Worm (Caenorhabditis elegans) whole organism, young adult: Measurements from ENCODE around the gene F44E5.1.

Source experiments
- B0336.3 ChIP-seq: fragments of 200-800 bp; sonication (Bioruptor generic); IDR thresholded peaks from 2 replicates; pipeline ENCODE4 v1.3.6; 2022; ENCODE audit warnings: missing genetic modification characterization, missing compliant biosample characterization
- C06A6.2 ChIP-seq: fragments of 200-800 bp; sonication (Bioruptor generic); conservative IDR thresholded peaks from 2 replicates; pipeline ENCODE4 v1.3.6; 2022; ENCODE audit warnings: missing genetic modification characterization, missing compliant biosample characterization
- C17E4.6 ChIP-seq: fragments of 200-800 bp; sonication (Bioruptor generic); IDR thresholded peaks from 2 replicates; pipeline ENCODE4 v1.3.6; 2022; ENCODE audit warnings: missing genetic modification reagents, missing genetic modification characterization, missing compliant biosample characterization
- F33H1.4 ChIP-seq: fragments of 200-800 bp; sonication (Bioruptor generic); IDR thresholded peaks from 2 replicates; pipeline ENCODE4 v1.3.6; 2022; ENCODE audit warnings: missing genetic modification reagents, missing genetic modification characterization, missing compliant biosample characterization
- F39B2.1 ChIP-seq: fragments of 200-800 bp; sonication (Bioruptor generic); IDR thresholded peaks from 2 replicates; pipeline ENCODE4 v1.3.6; 2022; ENCODE audit warnings: missing genetic modification reagents, missing genetic modification characterization, missing compliant biosample characterization
- F49E8.2 ChIP-seq: sonication (generic microtip); optimal IDR thresholded peaks from 3 replicates; lab custom pipeline; 2017; ENCODE audit warnings: missing genetic modification characterization, mild to moderate bottlenecking, missing compliant biosample characterization, antibody characterized with exemption, moderate library complexity; ENCODE audit not compliant: insufficient read depth
- F57A8.1 ChIP-seq: fragments of 200-800 bp; sonication (Bioruptor generic); optimal IDR thresholded peaks from 2 replicates; lab custom pipeline; 2018; ENCODE audit warnings: mild to moderate bottlenecking, missing genetic modification characterization, moderate library complexity, missing compliant biosample characterization
- K12H6.12 ChIP-seq: fragments of 200-800 bp; sonication (Bioruptor generic); optimal IDR thresholded peaks from 2 replicates; lab custom pipeline; 2018; ENCODE audit warnings: mild to moderate bottlenecking, missing genetic modification characterization, missing compliant biosample characterization
- T26A5.8 ChIP-seq: sonication (generic microtip); optimal IDR thresholded peaks from 2 replicates; lab custom pipeline; 2016; ENCODE audit warnings: missing genetic modification characterization, missing compliant biosample characterization
- Y53G8AR.9 ChIP-seq: fragments of 200-800 bp; sonication (Bioruptor generic); conservative IDR thresholded peaks from 2 replicates; pipeline ENCODE4 v1.3.6; 2022; ENCODE audit warnings: missing genetic modification reagents, missing genetic modification characterization, missing compliant biosample characterization
- Y56A3A.18 ChIP-seq: fragments of 200-800 bp; sonication (Bioruptor generic); IDR thresholded peaks from 2 replicates; pipeline ENCODE4 v1.3.6; 2022; ENCODE audit warnings: missing genetic modification reagents, missing genetic modification characterization, missing compliant biosample characterization
- Y95B8A.8 ChIP-seq: fragments of 200-800 bp; sonication (Bioruptor generic); IDR thresholded peaks from 2 replicates; pipeline ENCODE4 v1.3.6; 2022; ENCODE audit warnings: missing genetic modification reagents, missing genetic modification characterization, missing compliant biosample characterization
- ZK185.1 ChIP-seq: sonication (generic microtip); optimal IDR thresholded peaks from 2 replicates; lab custom pipeline; 2016; ENCODE audit warnings: mild to moderate bottlenecking, missing genetic modification characterization, missing compliant biosample characterization; ENCODE audit not compliant: poor library complexity, severe bottlenecking
- atf-7 ChIP-seq: sonication (generic microtip); optimal IDR thresholded peaks from 2 replicates; lab custom pipeline; 2017; ENCODE audit warnings: mild to moderate bottlenecking, missing genetic modification characterization, missing compliant biosample characterization
- athp-1 ChIP-seq: sonication (generic microtip); optimal IDR thresholded peaks from 2 replicates; lab custom pipeline; 2017; ENCODE audit warnings: mild to moderate bottlenecking, missing genetic modification characterization, missing compliant biosample characterization
- attf-6 ChIP-seq: fragments of 200-800 bp; sonication (Bioruptor generic); IDR thresholded peaks from 2 replicates; pipeline ENCODE4 v1.3.6; 2022; ENCODE audit warnings: missing genetic modification reagents, missing genetic modification characterization, missing compliant biosample characterization
- ccch-3 ChIP-seq: fragments of 200-800 bp; sonication (Bioruptor generic); optimal IDR thresholded peaks from 2 replicates; lab custom pipeline; 2018; ENCODE audit warnings: mild to moderate bottlenecking, missing genetic modification characterization, missing compliant biosample characterization
- cebp-1 ChIP-seq, 2 experiments: fragments of 200-800 bp in 1 of 2; sonication (Bioruptor generic) in 1 of 2; sonication (generic microtip) in 1 of 2; IDR thresholded peaks in 1 of 2; optimal IDR thresholded peaks in 1 of 2; 2 replicates each; pipeline versions ENCODE4 v1.3.6 to Lab custom; 2017 to 2022; ENCODE audit warnings: missing compliant biosample characterization in 2 of 2, missing genetic modification characterization in 2 of 2, mild to moderate bottlenecking in 1 of 2, missing genetic modification reagents in 1 of 2, moderate library complexity in 1 of 2
- ceh-91 ChIP-seq: fragments of 200-800 bp; sonication (Bioruptor generic); IDR thresholded peaks from 2 replicates; pipeline ENCODE4 v1.3.6; 2022; ENCODE audit warnings: missing genetic modification reagents, missing genetic modification characterization, missing compliant biosample characterization
- chd-7 ChIP-seq: sonication (generic microtip); optimal IDR thresholded peaks from 2 replicates; lab custom pipeline; 2016; ENCODE audit warnings: mild to moderate bottlenecking, missing genetic modification characterization, moderate library complexity, missing compliant biosample characterization
- dox-1 ChIP-seq: fragments of 200-800 bp; sonication (Bioruptor generic); IDR thresholded peaks from 2 replicates; pipeline ENCODE4 v1.3.6; 2022; ENCODE audit warnings: missing genetic modification reagents, missing genetic modification characterization, missing compliant biosample characterization
- dpff-1 ChIP-seq: sonication (generic microtip); optimal IDR thresholded peaks from 2 replicates; lab custom pipeline; 2017; ENCODE audit warnings: mild to moderate bottlenecking, missing genetic modification characterization, missing compliant biosample characterization
- dpl-1 ChIP-seq: fragments of 150-350 bp; optimal IDR thresholded peaks from 2 replicates; lab custom pipeline; 2014; ENCODE audit warnings: missing biosample characterization, missing genetic modification reagents, missing genetic modification characterization
- ekl-4 ChIP-seq: fragments of 200-800 bp; sonication (Bioruptor generic); IDR thresholded peaks from 2 replicates; pipeline ENCODE4 v1.3.6; 2022; ENCODE audit warnings: missing genetic modification reagents, missing genetic modification characterization, missing compliant biosample characterization
- fkh-3 ChIP-seq: sonication (generic microtip); optimal IDR thresholded peaks from 2 replicates; lab custom pipeline; 2016; ENCODE audit warnings: mild to moderate bottlenecking, missing genetic modification characterization, missing compliant biosample characterization
- hmg-1.2 ChIP-seq: fragments of 200-800 bp; sonication (Bioruptor generic); IDR thresholded peaks from 2 replicates; pipeline ENCODE4 v1.3.6; 2022; ENCODE audit warnings: missing genetic modification reagents, missing genetic modification characterization, missing compliant biosample characterization
- lin-35 ChIP-seq, 3 experiments: fragments of 150-350 bp in 2 of 3; sonication (generic microtip) in 1 of 3; optimal IDR thresholded peaks; 2 replicates each; lab custom pipeline; 2014 to 2018; ENCODE audit warnings: missing biosample characterization in 3 of 3, missing genetic modification characterization in 3 of 3, missing genetic modification reagents in 3 of 3
- lir-1 ChIP-seq: fragments of 200-800 bp; sonication (Bioruptor generic); conservative IDR thresholded peaks from 2 replicates; pipeline ENCODE4 v1.3.6; 2022; ENCODE audit warnings: missing genetic modification reagents, missing genetic modification characterization, missing compliant biosample characterization
- madf-10 ChIP-seq: sonication (generic microtip); optimal IDR thresholded peaks from 2 replicates; lab custom pipeline; 2016; ENCODE audit warnings: mild to moderate bottlenecking, missing genetic modification characterization, missing compliant biosample characterization
- madf-6 ChIP-seq: fragments of 200-800 bp; sonication (Bioruptor generic); IDR thresholded peaks from 2 replicates; pipeline ENCODE4 v1.3.6; 2022; ENCODE audit warnings: missing genetic modification reagents, missing genetic modification characterization, missing compliant biosample characterization
- madf-8 ChIP-seq: fragments of 200-800 bp; sonication (Bioruptor generic); conservative IDR thresholded peaks from 2 replicates; pipeline ENCODE4 v1.3.6; 2022; ENCODE audit warnings: missing genetic modification reagents, missing genetic modification characterization, missing compliant biosample characterization
- nhr-27 ChIP-seq: fragments of 200-800 bp; sonication (Bioruptor generic); optimal IDR thresholded peaks from 2 replicates; lab custom pipeline; 2018; ENCODE audit warnings: mild to moderate bottlenecking, missing genetic modification characterization, moderate library complexity, missing compliant biosample characterization
- nhr-80 ChIP-seq: sonication (generic microtip); optimal IDR thresholded peaks from 2 replicates; lab custom pipeline; 2016; ENCODE audit warnings: missing genetic modification characterization, missing compliant biosample characterization
- pbrm-1 ChIP-seq: fragments of 200-800 bp; sonication (Bioruptor generic); IDR thresholded peaks from 2 replicates; pipeline ENCODE4 v1.3.6; 2022; ENCODE audit warnings: missing genetic modification reagents, missing genetic modification characterization, missing compliant biosample characterization
- rcor-1 ChIP-seq: fragments of 200-800 bp; sonication (Bioruptor generic); IDR thresholded peaks from 2 replicates; pipeline ENCODE4 v1.3.6; 2022; ENCODE audit warnings: missing genetic modification reagents, missing genetic modification characterization, missing compliant biosample characterization
- repo-1 ChIP-seq: sonication (generic microtip); optimal IDR thresholded peaks from 2 replicates; lab custom pipeline; 2017; ENCODE audit warnings: mild to moderate bottlenecking, missing genetic modification characterization, missing compliant biosample characterization
- snpc-4 ChIP-seq, 5 experiments: fragments of 150-350 bp in 1 of 5; sonication (generic microtip) in 4 of 5; optimal IDR thresholded peaks; 2 replicates each; lab custom pipeline; 2014 to 2018; ENCODE audit warnings: missing genetic modification characterization in 5 of 5, missing biosample characterization in 3 of 5, antibody characterized with exemption in 2 of 5, mild to moderate bottlenecking in 2 of 5, missing compliant biosample characterization in 2 of 5, missing genotype in 2 of 5, moderate library complexity in 2 of 5, missing genetic modification reagents in 1 of 5
- tbx-9 ChIP-seq: sonication (generic microtip); optimal IDR thresholded peaks from 2 replicates; lab custom pipeline; 2016; ENCODE audit warnings: borderline replicate concordance, missing genetic modification characterization, inconsistent platforms, missing compliant biosample characterization
- tlf-1 ChIP-seq: fragments of 200-800 bp; sonication (Bioruptor generic); optimal IDR thresholded peaks from 2 replicates; lab custom pipeline; 2018; ENCODE audit warnings: mild to moderate bottlenecking, missing genetic modification characterization, missing compliant biosample characterization
- unc-62 ChIP-seq: fragments of 150-350 bp; optimal IDR thresholded peaks from 2 replicates; lab custom pipeline; 2014; ENCODE audit warnings: missing biosample characterization, missing genetic modification reagents, missing genetic modification characterization
- xnd-1 ChIP-seq: sonication (generic microtip); optimal IDR thresholded peaks from 2 replicates; lab custom pipeline; 2016; ENCODE audit warnings: missing genotype, missing genetic modification reagents, missing genetic modification characterization, missing compliant biosample characterization
- zfh-2 ChIP-seq: fragments of 200-800 bp; sonication (Bioruptor generic); conservative IDR thresholded peaks from 2 replicates; pipeline ENCODE4 v1.3.6; 2022; ENCODE audit warnings: missing genetic modification reagents, missing genetic modification characterization, missing compliant biosample characterization
- ztf-18 ChIP-seq: sonication (generic microtip); optimal IDR thresholded peaks from 2 replicates; lab custom pipeline; 2016; ENCODE audit warnings: missing genotype, mild to moderate bottlenecking, missing genetic modification characterization, missing compliant biosample characterization
- ztf-25 ChIP-seq: fragments of 200-800 bp; sonication (Bioruptor generic); IDR thresholded peaks from 2 replicates; pipeline ENCODE4 v1.3.6; 2022; ENCODE audit warnings: missing genetic modification reagents, missing genetic modification characterization, missing compliant biosample characterization
- ztf-26 ChIP-seq: sonication (generic microtip); optimal IDR thresholded peaks from 2 replicates; lab custom pipeline; 2017; ENCODE audit warnings: missing genetic modification characterization, missing compliant biosample characterization
- ztf-28 ChIP-seq: fragments of 200-800 bp; sonication (Bioruptor generic); IDR thresholded peaks from 2 replicates; pipeline ENCODE4 v1.3.6; 2022; ENCODE audit warnings: missing genetic modification reagents, missing genetic modification characterization, missing compliant biosample characterization

The F44E5.1 gene

DNA sequence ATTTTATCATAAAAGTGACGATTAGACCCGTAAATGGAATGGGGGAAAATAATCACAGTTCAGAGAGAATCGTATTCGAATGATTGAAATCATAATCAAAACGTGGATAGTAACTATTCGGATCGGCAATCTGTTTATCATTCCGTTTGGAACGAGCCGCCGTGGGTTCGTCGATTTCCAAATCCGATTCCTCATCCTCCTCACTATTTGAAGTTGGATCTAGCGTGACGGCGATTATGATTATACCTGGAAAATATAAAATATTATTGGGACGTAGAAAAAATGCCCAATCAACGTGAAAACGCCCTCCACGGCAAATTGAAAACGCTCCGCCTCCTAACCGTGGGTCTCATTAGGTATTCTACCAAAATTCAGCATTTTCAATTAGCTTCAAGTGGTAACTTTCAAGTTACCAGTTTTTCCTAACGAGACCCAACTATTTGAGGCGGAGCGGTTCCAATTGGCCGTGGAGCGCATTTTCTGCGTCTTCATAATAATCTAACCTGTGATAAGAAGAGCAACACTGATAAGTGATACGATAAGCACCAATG, 43.1 kb downstream of the F44E5.1 start:
- TF ChIP-seq fkh-3 (tag; lab: Kevin White, UChicago): peak; percentile 39
- TF ChIP-seq athp-1: peak; percentile 42
- TF ChIP-seq F33H1.4: no peak
- TF ChIP-seq F57A8.1 (GFP tag; lab: Kevin White, UChicago): no peak
- TF ChIP-seq chd-7 (tag; lab: Kevin White, UChicago): peak; percentile 53
- peak; percentile 20 for TF ChIP-seq atf-7 (tag; lab: Kevin White, UChicago)
- no peak for TF ChIP-seq F39B2.1 (GFP tag; lab: Robert Waterston, UW)
- peak; percentile 26 for TF ChIP-seq T26A5.8
- TF ChIP-seq ztf-25 (GFP tag; lab: Robert Waterston, UW): no peak
- TF ChIP-seq madf-6: peak; percentile 20
- TF ChIP-seq snpc-4 (GFP tag; optimal IDR thresholded peaks at IDR 0.05; lab: Kevin White, UChicago): no peak
- TF ChIP-seq snpc-4 (tag; optimal IDR thresholded peaks at IDR 0.05; lab: Kevin White, UChicago): peak in 1 of 4 experiments; percentile 13
- TF ChIP-seq F49E8.2 (tag; lab: Kevin White, UChicago): no peak
- no peak for TF ChIP-seq cebp-1 (GFP tag; IDR thresholded peaks at IDR 0.05; lab: Robert Waterston, UW)
- peak; percentile 42 for TF ChIP-seq cebp-1 (tag; optimal IDR thresholded peaks at IDR 0.05; lab: Kevin White, UChicago)
- TF ChIP-seq ZK185.1 (tag; lab: Kevin White, UChicago): peak; percentile 59
- TF ChIP-seq Y56A3A.18: peak; percentile 61; the same call in 1 of the 2 replicates
- TF ChIP-seq attf-6 (GFP tag; lab: Robert Waterston, UW): no peak
- TF ChIP-seq B0336.3 (GFP tag; lab: Robert Waterston, UW): peak; percentile 89
- TF ChIP-seq ztf-26 (tag; lab: Kevin White, UChicago): peak; percentile 49
- no peak for TF ChIP-seq xnd-1 (tag; lab: Kevin White, UChicago)
- TF ChIP-seq nhr-27: no peak
- peak; percentile 92; the same call in 1 of the 2 replicates for TF ChIP-seq Y53G8AR.9
- peak; percentile 58 for TF ChIP-seq madf-10 (tag; lab: Kevin White, UChicago)
- peak; percentile 16; the same call in 1 of the 2 replicates for TF ChIP-seq pbrm-1 (GFP tag; lab: Robert Waterston, UW)
- TF ChIP-seq C17E4.6 (GFP tag; lab: Robert Waterston, UW): 0 out of 2 replicates have a peak, but pooled peaks have one; percentile 6
- no peak for TF ChIP-seq ccch-3
- 0 out of 2 replicates have a peak, but pooled peaks have one; percentile 23 for TF ChIP-seq zfh-2
- no peak for TF ChIP-seq rcor-1 (GFP tag; lab: Robert Waterston, UW)
- TF ChIP-seq ztf-28 (GFP tag; lab: Robert Waterston, UW): no peak
- peak; percentile 80 for TF ChIP-seq repo-1 (tag; lab: Kevin White, UChicago)
- TF ChIP-seq K12H6.12: peak; percentile 6
- no peak for TF ChIP-seq lir-1 (GFP tag; lab: Robert Waterston, UW)
- TF ChIP-seq hmg-1.2: peak; percentile 15; the same call in 1 of the 2 replicates
- peak; percentile 47 for TF ChIP-seq tlf-1 (GFP tag; lab: Kevin White, UChicago)
- TF ChIP-seq Y95B8A.8 (GFP tag; lab: Robert Waterston, UW): peak; percentile 49; the same call in 1 of the 2 replicates
- 0 out of 2 replicates have a peak, but pooled peaks have one; percentile 33 for TF ChIP-seq dox-1 (GFP tag; lab: Robert Waterston, UW)
- peak; percentile 50; the same call in 1 of the 2 replicates for TF ChIP-seq ekl-4
- TF ChIP-seq unc-62 (GFP tag; lab: Kevin White, UChicago): no peak
- TF ChIP-seq ceh-91: peak; percentile 23; the same call in 1 of the 2 replicates
- peak; percentile 27 for TF ChIP-seq ztf-18 (tag; lab: Kevin White, UChicago)
- no peak for TF ChIP-seq C06A6.2 (GFP tag; lab: Robert Waterston, UW)
- no peak for TF ChIP-seq madf-8
- TF ChIP-seq nhr-80 (tag; lab: Kevin White, UChicago): peak; percentile 62
- peak in 1 of 3 experiments; percentile 40 for TF ChIP-seq lin-35 (GFP tag; optimal IDR thresholded peaks at IDR 0.05; lab: Kevin White, UChicago)
- no peak for TF ChIP-seq tbx-9
- TF ChIP-seq dpff-1: no peak
- no peak for TF ChIP-seq dpl-1
